Fruit fly (Drosophila melanogaster): Measurements from ENCODE around the gene Sec22.
A peak's percentile ranks its signal among the peaks of the same experiment; 100 is the strongest.

Gene Sec22

DNA sequence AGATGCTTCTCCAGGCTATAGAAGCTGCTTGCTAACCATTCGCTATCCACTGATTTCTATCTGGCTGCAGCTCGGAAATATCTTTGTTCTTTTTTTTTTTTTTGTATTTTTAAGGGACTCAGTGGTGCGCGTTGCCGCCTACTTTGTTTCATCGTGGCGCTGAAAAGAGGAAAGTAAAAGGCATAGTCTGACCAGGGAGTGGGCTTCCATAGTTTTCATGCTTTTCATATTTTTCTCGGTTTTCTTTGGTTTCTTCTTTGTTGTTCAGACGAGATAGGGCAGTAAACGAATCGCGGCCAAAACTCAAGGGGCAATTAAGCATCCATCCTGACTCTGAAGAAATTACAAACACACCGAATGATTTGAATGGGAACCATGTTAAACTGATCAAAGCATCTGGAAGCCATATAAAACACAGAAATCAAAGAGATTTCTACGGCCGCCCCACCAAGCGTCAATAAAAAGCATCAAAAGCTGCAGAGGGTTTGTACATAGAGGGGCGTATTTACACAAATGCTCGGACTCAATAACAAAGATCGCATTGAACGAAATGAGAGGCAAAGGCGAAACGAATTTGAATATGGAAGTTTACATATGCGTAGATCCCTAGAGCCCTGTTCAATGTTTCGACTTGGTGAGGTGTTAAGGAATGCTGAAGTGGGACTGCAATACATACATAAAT, 33.4 kb upstream of the Sec22 start:
- no peak for TF ChIP-seq D1 (tag; optimal IDR thresholded peaks at IDR 0.05)
- no peak for TF ChIP-seq fd96Ca (GFP tag; IDR thresholded peaks at IDR 0.05)
- TF ChIP-seq CG34367 (tag; optimal IDR thresholded peaks at IDR 0.05), result no peak
- no peak for TF ChIP-seq CG15710 (tag; optimal IDR thresholded peaks at IDR 0.05)
- no peak for TF ChIP-seq CG9948 (tag; optimal IDR thresholded peaks at IDR 0.05)
- TF ChIP-seq Ets98B (GFP tag; IDR thresholded peaks at IDR 0.05), result no peak
- TF ChIP-seq Snoo (tag; optimal IDR thresholded peaks at IDR 0.05), result no peak

DNA sequence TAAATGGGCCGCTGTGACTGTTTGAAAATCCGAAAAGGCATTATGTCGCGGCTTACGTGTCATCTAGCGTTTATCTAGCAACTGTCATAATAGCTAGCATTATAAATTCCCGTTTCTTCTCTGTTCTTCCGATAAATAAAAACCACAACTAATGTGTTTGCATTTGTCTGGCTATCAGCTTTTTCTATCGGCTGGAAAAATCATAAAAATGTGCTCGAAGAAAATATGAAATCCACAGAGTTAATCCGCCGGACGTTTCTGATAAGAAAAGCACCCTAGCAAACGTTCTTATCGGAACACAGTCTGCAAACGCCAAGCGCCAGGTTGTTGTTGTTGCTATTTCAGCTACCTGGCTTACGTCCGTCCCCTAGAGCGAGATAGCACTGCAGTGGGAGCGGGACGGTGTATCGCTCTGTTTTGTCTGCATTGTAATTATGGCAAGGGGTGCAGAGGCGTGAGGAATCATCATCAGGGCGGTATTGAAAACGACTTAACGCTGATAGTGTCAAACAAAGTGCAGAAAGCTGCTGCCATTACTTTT, 31.6 kb upstream of the Sec22 start:
- TF ChIP-seq D1 (tag; optimal IDR thresholded peaks at IDR 0.05) (no peak), CG8301 (tag; optimal IDR thresholded peaks at IDR 0.05) (no peak), CG4496 (GFP tag; IDR thresholded peaks at IDR 0.05) (no peak), Pif1B (GFP tag; optimal IDR thresholded peaks at IDR 0.05) (no peak), CG13204 (GFP tag; optimal IDR thresholded peaks at IDR 0.05) (no peak), rn (GFP tag; IDR thresholded peaks at IDR 0.05) (no peak), EcR (GFP tag; optimal IDR thresholded peaks at IDR 0.05) (no peak), CG10348 (GFP tag; IDR thresholded peaks at IDR 0.05) (no peak), Snoo (tag; optimal IDR thresholded peaks at IDR 0.05) (no peak), CG17806 (tag; optimal IDR thresholded peaks at IDR 0.05) (no peak), fd96Ca (GFP tag; IDR thresholded peaks at IDR 0.05) (no peak), CG12605 (GFP tag; IDR thresholded peaks at IDR 0.05) (no peak), CG9948 (tag; optimal IDR thresholded peaks at IDR 0.05) (no peak), CG8159 (tag; optimal IDR thresholded peaks at IDR 0.05) (no peak), CG15710 (tag; optimal IDR thresholded peaks at IDR 0.05) (no peak), gl (tag; optimal IDR thresholded peaks at IDR 0.05) (no peak), CG14655 (GFP tag; optimal IDR thresholded peaks at IDR 0.05) (no peak), Pif1A (GFP tag; optimal IDR thresholded peaks at IDR 0.05) (no peak), Ets98B (GFP tag; IDR thresholded peaks at IDR 0.05) (no peak), CG32121 (GFP tag; IDR thresholded peaks at IDR 0.05) (no peak)

DNA sequence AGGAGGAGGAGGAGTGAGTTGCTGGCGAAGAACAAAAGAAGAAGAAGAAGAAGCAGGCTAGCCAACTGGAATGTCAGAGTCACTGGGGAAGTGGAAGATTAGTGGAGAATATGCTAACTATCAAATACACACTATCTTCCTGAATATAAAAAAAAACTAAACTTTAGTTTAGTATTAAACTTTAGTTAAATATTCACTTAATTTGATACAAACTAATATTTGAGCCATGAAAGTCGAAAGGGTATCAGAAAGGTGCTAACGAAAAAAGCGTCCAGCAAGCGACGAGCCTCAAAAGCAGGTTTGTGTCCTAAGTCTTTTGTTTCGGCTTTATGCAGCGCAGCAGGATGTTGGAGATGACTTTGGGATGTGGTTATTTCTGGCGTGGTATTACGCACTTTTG, 30.7 kb upstream of the Sec22 start:
- TF ChIP-seq CG32121 (GFP tag; IDR thresholded peaks at IDR 0.05), result no peak
- TF ChIP-seq fd96Ca (GFP tag; IDR thresholded peaks at IDR 0.05), result peak; percentile 57; the same call in 1 of the 3 replicates
- peak; percentile 64; the same call in 1 of the 3 replicates for TF ChIP-seq CG4496 (GFP tag; IDR thresholded peaks at IDR 0.05)
- no peak; the same call in 1 of the 2 replicates for TF ChIP-seq rn (GFP tag; IDR thresholded peaks at IDR 0.05)
- TF ChIP-seq D1 (tag; optimal IDR thresholded peaks at IDR 0.05), result no peak
- peak; percentile 78 for TF ChIP-seq CG14655 (GFP tag; optimal IDR thresholded peaks at IDR 0.05)
- TF ChIP-seq CG10348 (GFP tag; IDR thresholded peaks at IDR 0.05), result no peak
- peak; percentile 71 for TF ChIP-seq CG8301 (tag; optimal IDR thresholded peaks at IDR 0.05)
- no peak for TF ChIP-seq EcR (GFP tag; optimal IDR thresholded peaks at IDR 0.05)
- TF ChIP-seq Pif1A (GFP tag; optimal IDR thresholded peaks at IDR 0.05), result peak; percentile 74
- TF ChIP-seq CG17806 (tag; optimal IDR thresholded peaks at IDR 0.05), result peak; percentile 83
- peak; percentile 56 for TF ChIP-seq gl (tag; optimal IDR thresholded peaks at IDR 0.05)
- TF ChIP-seq Snoo (tag; optimal IDR thresholded peaks at IDR 0.05), result peak; percentile 59
- TF ChIP-seq Ets98B (GFP tag; IDR thresholded peaks at IDR 0.05), result peak; percentile 40; the same call in 1 of the 2 replicates
- TF ChIP-seq Pif1B (GFP tag; optimal IDR thresholded peaks at IDR 0.05), result peak; percentile 62
- peak; percentile 71; the same call in 1 of the 2 replicates for TF ChIP-seq CG12605 (GFP tag; IDR thresholded peaks at IDR 0.05)
- TF ChIP-seq CG13204 (GFP tag; optimal IDR thresholded peaks at IDR 0.05), result peak; percentile 1
- TF ChIP-seq CG8159 (tag; optimal IDR thresholded peaks at IDR 0.05), result peak; percentile 80
- TF ChIP-seq CG9948 (tag; optimal IDR thresholded peaks at IDR 0.05), result peak; percentile 78
- TF ChIP-seq CG15710 (tag; optimal IDR thresholded peaks at IDR 0.05), result peak; percentile 84
- TF ChIP-seq CG34367 (tag; optimal IDR thresholded peaks at IDR 0.05), result peak; percentile 74

dm6 chrX:779344-779743, 26.5 kb upstream of the Sec22 start:
- TF ChIP-seq Ets98B (GFP tag; IDR thresholded peaks at IDR 0.05), result 0 out of 2 replicates have a peak, but pooled peaks have one; percentile 14
- no peak for TF ChIP-seq CG12605 (GFP tag; IDR thresholded peaks at IDR 0.05)
- peak; percentile 52 for TF ChIP-seq EcR (GFP tag; optimal IDR thresholded peaks at IDR 0.05)
- TF ChIP-seq CG14655 (GFP tag; optimal IDR thresholded peaks at IDR 0.05), result no peak
- TF ChIP-seq rn (GFP tag; IDR thresholded peaks at IDR 0.05), result no peak
- 0 out of 3 replicates have a peak, but pooled peaks have one; percentile 11 for TF ChIP-seq CG4496 (GFP tag; IDR thresholded peaks at IDR 0.05)
- TF ChIP-seq D1 (tag; optimal IDR thresholded peaks at IDR 0.05), result no peak
- peak; percentile 32 for TF ChIP-seq Snoo (tag; optimal IDR thresholded peaks at IDR 0.05)
- peak; percentile 35 for TF ChIP-seq Pif1A (GFP tag; optimal IDR thresholded peaks at IDR 0.05)
- TF ChIP-seq CG17806 (tag; optimal IDR thresholded peaks at IDR 0.05), result peak; percentile 40
- TF ChIP-seq CG9948 (tag; optimal IDR thresholded peaks at IDR 0.05), result peak; percentile 49
- TF ChIP-seq gl (tag; optimal IDR thresholded peaks at IDR 0.05), result peak; percentile 1
- no peak for TF ChIP-seq CG10348 (GFP tag; IDR thresholded peaks at IDR 0.05)
- TF ChIP-seq CG34367 (tag; optimal IDR thresholded peaks at IDR 0.05), result peak; percentile 20
- TF ChIP-seq CG8301 (tag; optimal IDR thresholded peaks at IDR 0.05), result peak; percentile 55
- TF ChIP-seq Pif1B (GFP tag; optimal IDR thresholded peaks at IDR 0.05), result peak; percentile 56
- TF ChIP-seq CG15710 (tag; optimal IDR thresholded peaks at IDR 0.05), result peak; percentile 59
- TF ChIP-seq CG32121 (GFP tag; IDR thresholded peaks at IDR 0.05), result 0 out of 2 replicates have a peak, but pooled peaks have one; percentile 16
- no peak for TF ChIP-seq fd96Ca (GFP tag; IDR thresholded peaks at IDR 0.05)
- peak; percentile 60 for TF ChIP-seq CG8159 (tag; optimal IDR thresholded peaks at IDR 0.05)
- peak; percentile 29 for TF ChIP-seq CG13204 (GFP tag; optimal IDR thresholded peaks at IDR 0.05)

DNA sequence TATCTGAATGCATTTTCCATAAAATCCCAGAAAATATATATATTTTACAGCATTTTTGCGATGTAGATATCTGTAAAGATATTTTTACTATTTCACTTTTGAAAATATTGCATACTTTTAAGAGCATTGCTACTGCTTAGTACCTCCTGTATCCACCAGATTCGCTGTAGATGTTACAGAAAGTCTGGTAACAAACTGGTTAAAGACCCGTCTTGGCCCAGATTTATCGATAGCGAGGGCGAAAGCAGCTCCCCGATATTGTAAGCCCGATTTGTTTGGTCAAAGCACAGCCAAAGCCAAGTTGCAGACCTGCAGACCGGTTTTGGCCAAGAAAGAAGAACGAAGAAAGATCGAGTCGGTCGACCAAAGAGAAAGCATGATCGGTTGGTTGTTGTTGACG, 21.4 kb upstream of the Sec22 start, which contains the start of gene tw:
tw (plus strand) TSS at position 291 of the 400 bp plus-strand sequence.
- no peak for TF ChIP-seq CG10348 (GFP tag; IDR thresholded peaks at IDR 0.05)
- no peak for TF ChIP-seq gl (tag; optimal IDR thresholded peaks at IDR 0.05)
- no peak for TF ChIP-seq fd96Ca (GFP tag; IDR thresholded peaks at IDR 0.05)
- no peak for TF ChIP-seq D1 (tag; optimal IDR thresholded peaks at IDR 0.05)
- no peak for TF ChIP-seq CG34367 (tag; optimal IDR thresholded peaks at IDR 0.05)
- no peak for TF ChIP-seq Snoo (tag; optimal IDR thresholded peaks at IDR 0.05)
- TF ChIP-seq CG15710 (tag; optimal IDR thresholded peaks at IDR 0.05), result no peak
- TF ChIP-seq CG14655 (GFP tag; optimal IDR thresholded peaks at IDR 0.05), result no peak
- TF ChIP-seq CG12605 (GFP tag; IDR thresholded peaks at IDR 0.05), result no peak
- TF ChIP-seq Pif1B (GFP tag; optimal IDR thresholded peaks at IDR 0.05), result no peak
- TF ChIP-seq Pif1A (GFP tag; optimal IDR thresholded peaks at IDR 0.05), result no peak
